Worm (Caenorhabditis elegans) whole organism, L4 larva: ENCODE measurements around the gene twk-2.

Experiments
- D1046.2 ChIP-seq: fragments of 200-800 bp; sonication (Bioruptor generic); IDR thresholded peaks from 2 replicates; pipeline ENCODE4 v1.3.6; 2022; ENCODE audit warnings: missing genetic modification characterization, missing compliant biosample characterization
- F44E2.7 ChIP-seq: fragments of 200-800 bp; sonication (Bioruptor generic); IDR thresholded peaks from 2 replicates; pipeline ENCODE4 v2.1.2; 2022; ENCODE audit warnings: missing genetic modification characterization, missing compliant biosample characterization
- R02D3.7 ChIP-seq: fragments of 150-350 bp; sonication (generic microtip); optimal IDR thresholded peaks from 3 replicates; lab custom pipeline; 2014; ENCODE audit warnings: missing biosample characterization, missing genetic modification characterization
- T20F7.1 ChIP-seq: fragments of 200-800 bp; sonication (Bioruptor generic); optimal IDR thresholded peaks from 2 replicates; lab custom pipeline; 2018; ENCODE audit warnings: mild to moderate bottlenecking, missing genetic modification characterization, missing compliant biosample characterization
- Y48G9A.11 ChIP-seq: fragments of 200-800 bp; sonication (Bioruptor generic); IDR thresholded peaks from 2 replicates; pipeline ENCODE4 v1.3.6; 2022; ENCODE audit warnings: missing genetic modification reagents, missing genetic modification characterization, missing compliant biosample characterization
- ZK337.2 ChIP-seq: fragments of 200-800 bp; sonication (Bioruptor generic); IDR thresholded peaks from 2 replicates; pipeline ENCODE4 v1.3.6; 2022; ENCODE audit warnings: missing genetic modification reagents, missing genetic modification characterization, missing compliant biosample characterization
- ama-1 ChIP-seq: fragments of 150-350 bp; optimal IDR thresholded peaks from 2 replicates; lab custom pipeline; 2014; ENCODE audit warnings: inconsistent platforms, mixed read lengths
- arid-1 ChIP-seq: fragments of 200-800 bp; sonication (Bioruptor generic); conservative IDR thresholded peaks from 2 replicates; pipeline ENCODE4 v1.3.6; 2022; ENCODE audit warnings: missing genetic modification reagents, missing genetic modification characterization, missing compliant biosample characterization
- ceh-44 ChIP-seq: fragments of 200-800 bp; sonication (Bioruptor generic); IDR thresholded peaks from 2 replicates; pipeline ENCODE4 v1.3.6; 2022; ENCODE audit warnings: missing genetic modification reagents, missing genetic modification characterization, missing compliant biosample characterization
- ces-1 ChIP-seq: fragments of 150-350 bp; sonication (generic microtip); optimal IDR thresholded peaks from 4 replicates; lab custom pipeline; 2014; ENCODE audit warnings: missing biosample characterization, missing genetic modification reagents, missing genetic modification characterization
- ctbp-1 ChIP-seq: fragments of 200-800 bp; sonication (Bioruptor generic); IDR thresholded peaks from 2 replicates; pipeline ENCODE4 v1.3.6; 2022; ENCODE audit warnings: missing genetic modification reagents, missing genetic modification characterization, missing compliant biosample characterization
- daf-12 ChIP-seq: fragments of 150-350 bp; optimal IDR thresholded peaks from 2 replicates; lab custom pipeline; 2014; ENCODE audit warnings: missing biosample characterization, missing genetic modification reagents, missing genetic modification characterization
- daf-16 ChIP-seq, 3 experiments: sonication (generic microtip); optimal IDR thresholded peaks; 2 replicates each; lab custom pipeline; 2016 to 2017; ENCODE audit warnings: missing genetic modification characterization in 3 of 3, missing genetic modification reagents in 3 of 3, mild to moderate bottlenecking in 2 of 3, missing compliant biosample characterization in 2 of 3, missing biosample characterization in 1 of 3, moderate library complexity in 1 of 3
- daf-19 ChIP-seq: fragments of 200-800 bp; sonication (Bioruptor generic); conservative IDR thresholded peaks from 2 replicates; pipeline ENCODE4 v1.3.6; 2022; ENCODE audit warnings: missing genetic modification characterization, missing compliant biosample characterization
- daf-8 ChIP-seq: fragments of 200-800 bp; sonication (Bioruptor generic); IDR thresholded peaks from 2 replicates; pipeline ENCODE4 v1.3.6; 2022; ENCODE audit warnings: missing genetic modification characterization, missing compliant biosample characterization
- dpl-1 ChIP-seq: fragments of 150-350 bp; optimal IDR thresholded peaks from 2 replicates; lab custom pipeline; 2014; ENCODE audit warnings: missing biosample characterization, missing genetic modification reagents, missing genetic modification characterization
- dve-1 ChIP-seq: sonication (generic microtip); optimal IDR thresholded peaks from 2 replicates; lab custom pipeline; 2017; ENCODE audit warnings: antibody characterized with exemption, mild to moderate bottlenecking, missing genetic modification characterization, missing compliant biosample characterization; ENCODE audit not compliant: insufficient read depth
- egl-27 ChIP-seq: sonication (generic microtip); optimal IDR thresholded peaks from 3 replicates; lab custom pipeline; 2017; ENCODE audit warnings: missing biosample characterization, missing genetic modification reagents, missing genetic modification characterization
- fkh-10 ChIP-seq: fragments of 150-350 bp; optimal IDR thresholded peaks from 2 replicates; lab custom pipeline; 2014; ENCODE audit warnings: missing biosample characterization, missing genetic modification reagents, missing genetic modification characterization
- gei-8 ChIP-seq: fragments of 200-800 bp; sonication (Bioruptor generic); optimal IDR thresholded peaks from 2 replicates; lab custom pipeline; 2018; ENCODE audit warnings: mild to moderate bottlenecking, missing genetic modification characterization, missing compliant biosample characterization
- hlh-11 ChIP-seq: fragments of 200-800 bp; sonication (Bioruptor generic); optimal IDR thresholded peaks from 2 replicates; lab custom pipeline; 2018; ENCODE audit warnings: mild to moderate bottlenecking, missing genetic modification characterization, missing compliant biosample characterization
- hlh-30 ChIP-seq: sonication (generic microtip); optimal IDR thresholded peaks from 2 replicates; lab custom pipeline; 2017; ENCODE audit warnings: antibody characterized with exemption, mild to moderate bottlenecking, missing genetic modification characterization, missing compliant biosample characterization; ENCODE audit not compliant: insufficient read depth
- hmg-1.1 ChIP-seq: fragments of 200-800 bp; sonication (Bioruptor generic); IDR thresholded peaks from 2 replicates; pipeline ENCODE4 v1.3.6; 2022; ENCODE audit warnings: missing genetic modification reagents, missing genetic modification characterization, missing compliant biosample characterization
- lin-1 ChIP-seq: fragments of 200-800 bp; sonication (Bioruptor generic); IDR thresholded peaks from 2 replicates; pipeline ENCODE4 v1.3.6; 2022; ENCODE audit warnings: missing genetic modification reagents, missing genetic modification characterization, missing compliant biosample characterization
- lin-29 ChIP-seq: fragments of 200-800 bp; sonication (Bioruptor generic); IDR thresholded peaks from 2 replicates; pipeline ENCODE4 v1.3.6; 2022; ENCODE audit warnings: missing genetic modification reagents, missing genetic modification characterization, missing compliant biosample characterization
- lin-38 ChIP-seq: fragments of 200-800 bp; sonication (Bioruptor generic); IDR thresholded peaks from 2 replicates; pipeline ENCODE4 v1.3.6; 2022; ENCODE audit warnings: missing genetic modification reagents, missing genetic modification characterization, missing compliant biosample characterization
- lsy-2 ChIP-seq, 2 experiments: fragments of 150-350 bp in 1 of 2; sonication (generic microtip) in 1 of 2; optimal IDR thresholded peaks; 2 replicates each; lab custom pipeline; 2014 to 2017; ENCODE audit warnings: missing biosample characterization in 2 of 2, missing genetic modification characterization in 2 of 2
- madf-9 ChIP-seq: fragments of 200-800 bp; sonication (Bioruptor generic); conservative IDR thresholded peaks from 2 replicates; pipeline ENCODE4 v1.3.6; 2022; ENCODE audit warnings: missing genetic modification reagents, missing genetic modification characterization, missing compliant biosample characterization
- mdl-1 ChIP-seq, 2 experiments: fragments of 150-350 bp in 1 of 2; sonication (generic microtip) in 1 of 2; optimal IDR thresholded peaks; 2 replicates each; lab custom pipeline; 2014 to 2017; ENCODE audit warnings: missing biosample characterization in 2 of 2, missing genetic modification characterization in 2 of 2
- mdt-29 ChIP-seq: fragments of 200-800 bp; sonication (Bioruptor generic); IDR thresholded peaks from 2 replicates; pipeline ENCODE4 v1.3.6; 2022; ENCODE audit warnings: missing genetic modification reagents, missing genetic modification characterization, missing compliant biosample characterization
- mep-1 ChIP-seq: fragments of 150-350 bp; sonication (generic microtip); optimal IDR thresholded peaks from 3 replicates; lab custom pipeline; 2014; ENCODE audit warnings: missing biosample characterization, missing genetic modification characterization
- mxl-3 ChIP-seq: fragments of 200-800 bp; sonication (Bioruptor generic); optimal IDR thresholded peaks from 2 replicates; lab custom pipeline; 2018; ENCODE audit warnings: mild to moderate bottlenecking, missing genetic modification characterization, missing compliant biosample characterization
- nhr-111 ChIP-seq: fragments of 200-800 bp; sonication (Bioruptor generic); optimal IDR thresholded peaks from 2 replicates; lab custom pipeline; 2018; ENCODE audit warnings: mild to moderate bottlenecking, missing genetic modification characterization, missing compliant biosample characterization
- nhr-25 ChIP-seq: sonication (generic microtip); optimal IDR thresholded peaks from 2 replicates; lab custom pipeline; 2017; ENCODE audit warnings: missing genetic modification characterization, mild to moderate bottlenecking, missing compliant biosample characterization, antibody characterized with exemption, moderate library complexity, borderline replicate concordance; ENCODE audit not compliant: insufficient read depth
- nhr-48 ChIP-seq: sonication (generic microtip); optimal IDR thresholded peaks from 2 replicates; lab custom pipeline; 2016; ENCODE audit warnings: mild to moderate bottlenecking, missing genetic modification characterization, missing compliant biosample characterization
- nhr-6 ChIP-seq: fragments of 150-350 bp; optimal IDR thresholded peaks from 2 replicates; lab custom pipeline; 2014; ENCODE audit warnings: missing biosample characterization, missing genetic modification characterization
- nhr-77 ChIP-seq: fragments of 150-350 bp; optimal IDR thresholded peaks from 2 replicates; lab custom pipeline; 2014; ENCODE audit warnings: missing biosample characterization, missing genetic modification characterization
- php-3 ChIP-seq: fragments of 200-800 bp; sonication (Bioruptor generic); IDR thresholded peaks from 2 replicates; pipeline ENCODE4 v1.3.6; 2022; ENCODE audit warnings: missing genetic modification reagents, missing genetic modification characterization, missing compliant biosample characterization
- pqm-1 ChIP-seq: sonication (generic microtip); optimal IDR thresholded peaks from 2 replicates; lab custom pipeline; 2017; ENCODE audit warnings: missing biosample characterization, missing genetic modification characterization
- rbr-2 ChIP-seq: sonication (generic microtip); optimal IDR thresholded peaks from 2 replicates; lab custom pipeline; 2016; ENCODE audit warnings: missing genotype, missing genetic modification characterization, missing compliant biosample characterization
- saeg-2 ChIP-seq: fragments of 200-800 bp; sonication (Bioruptor generic); IDR thresholded peaks from 2 replicates; pipeline ENCODE4 v1.3.6; 2022; ENCODE audit warnings: missing genetic modification reagents, missing genetic modification characterization, missing compliant biosample characterization
- sdz-12 ChIP-seq: fragments of 200-800 bp; sonication (Bioruptor generic); optimal IDR thresholded peaks from 2 replicates; lab custom pipeline; 2018; ENCODE audit warnings: mild to moderate bottlenecking, missing genetic modification characterization, missing compliant biosample characterization
- set-16 ChIP-seq: fragments of 200-800 bp; sonication (Bioruptor generic); IDR thresholded peaks from 2 replicates; pipeline ENCODE4 v1.3.6; 2022; ENCODE audit warnings: missing genetic modification reagents, missing genetic modification characterization, missing compliant biosample characterization
- snpc-1.2 ChIP-seq: fragments of 200-800 bp; sonication (Bioruptor generic); IDR thresholded peaks from 2 replicates; pipeline ENCODE4 v1.3.6; 2022; ENCODE audit warnings: missing genetic modification reagents, missing genetic modification characterization, missing compliant biosample characterization
- snpc-4 ChIP-seq: fragments of 150-350 bp; optimal IDR thresholded peaks from 2 replicates; lab custom pipeline; 2014; ENCODE audit warnings: missing biosample characterization, missing genetic modification characterization
- unc-62 ChIP-seq, 3 experiments: fragments of 150-350 bp in 1 of 3; sonication (generic microtip); optimal IDR thresholded peaks in 2 of 3; peaks in 1 of 3; 1 replicate in 1 of 3; 2 replicates in 2 of 3; lab custom pipeline; 2014 to 2017; ENCODE audit warnings: missing biosample characterization in 3 of 3, missing genetic modification characterization in 3 of 3, missing genetic modification reagents in 3 of 3, missing genotype in 1 of 3
- vab-7 ChIP-seq: fragments of 200-800 bp; sonication (Bioruptor generic); IDR thresholded peaks from 2 replicates; pipeline ENCODE4 v1.3.6; 2022; ENCODE audit warnings: missing genetic modification reagents, missing genetic modification characterization, missing compliant biosample characterization
- zag-1 ChIP-seq: fragments of 150-350 bp; optimal IDR thresholded peaks from 2 replicates; lab custom pipeline; 2014; ENCODE audit warnings: missing biosample characterization, missing genetic modification characterization
- zfp-3 ChIP-seq: fragments of 200-800 bp; sonication (Bioruptor generic); conservative IDR thresholded peaks from 2 replicates; pipeline ENCODE4 v1.3.6; 2022; ENCODE audit warnings: missing genetic modification reagents, missing genetic modification characterization, missing compliant biosample characterization
- zip-2 ChIP-seq: fragments of 150-350 bp; optimal IDR thresholded peaks from 2 replicates; lab custom pipeline; 2014; ENCODE audit warnings: missing biosample characterization, missing genetic modification characterization

twk-2 gene

ce11 chrII:4456024-4456423, 3.1 kb upstream of the twk-2 start:
- TF ChIP-seq ctbp-1: 0 out of 2 replicates have a peak, but pooled peaks have one; percentile 21
- TF ChIP-seq daf-16 (GFP tag; optimal IDR thresholded peaks at IDR 0.05; lab: Kevin White, UChicago): no peak
- TF ChIP-seq daf-16 (tag; optimal IDR thresholded peaks at IDR 0.05; lab: Kevin White, UChicago): no peak
- TF ChIP-seq madf-9 (GFP tag; lab: Robert Waterston, UW): no peak
- TF ChIP-seq mxl-3 (GFP tag; lab: Kevin White, UChicago): no peak
- TF ChIP-seq lin-38 (GFP tag; lab: Robert Waterston, UW): 0 out of 2 replicates have a peak, but pooled peaks have one; percentile 28
- no peak for TF ChIP-seq zfp-3 (GFP tag; lab: Robert Waterston, UW)
- no peak for TF ChIP-seq dpl-1
- no peak for TF ChIP-seq R02D3.7 (tag; lab: Kevin White, UChicago)
- TF ChIP-seq gei-8: no peak
- no peak for TF ChIP-seq nhr-6 (tag; lab: Kevin White, UChicago)
- TF ChIP-seq lin-1 (GFP tag; lab: Robert Waterston, UW): no peak
- peak; percentile 72 for TF ChIP-seq fkh-10
- TF ChIP-seq daf-19 (GFP tag; lab: Robert Waterston, UW): no peak
- peak; percentile 21 for TF ChIP-seq mep-1
- TF ChIP-seq ceh-44 (GFP tag; lab: Robert Waterston, UW): no peak
- no peak for TF ChIP-seq ama-1 (lab: Kevin White, UChicago)
- TF ChIP-seq snpc-4 (tag; lab: Kevin White, UChicago): no peak
- TF ChIP-seq zag-1 (tag; lab: Kevin White, UChicago): no peak
- no peak for TF ChIP-seq egl-27 (tag; lab: Kevin White, UChicago)
- TF ChIP-seq mdt-29 (GFP tag; lab: Robert Waterston, UW): no peak
- no peak for TF ChIP-seq php-3 (GFP tag; lab: Robert Waterston, UW)
- no peak for TF ChIP-seq ZK337.2 (GFP tag; lab: Robert Waterston, UW)
- peak in 1 of 2 experiments; percentile 10 for TF ChIP-seq mdl-1 (tag; optimal IDR thresholded peaks at IDR 0.05; lab: Kevin White, UChicago)
- TF ChIP-seq hlh-11 (tag; lab: Kevin White, UChicago): peak; percentile 11
- no peak for TF ChIP-seq lin-29
- peak in 1 of 2 experiments; percentile 32 for TF ChIP-seq unc-62 (GFP tag; optimal IDR thresholded peaks at IDR 0.05 in 1 of 2; lab: Kevin White, UChicago)
- TF ChIP-seq unc-62 (tag; optimal IDR thresholded peaks at IDR 0.05; lab: Kevin White, UChicago): no peak
- TF ChIP-seq sdz-12 (GFP tag; lab: Kevin White, UChicago): no peak
- peak; percentile 56 for TF ChIP-seq rbr-2 (tag; lab: Kevin White, UChicago)
- no peak for TF ChIP-seq D1046.2 (GFP tag; lab: Robert Waterston, UW)
- no peak for TF ChIP-seq dve-1 (tag; lab: Kevin White, UChicago)
- TF ChIP-seq F44E2.7: no peak
- no peak for TF ChIP-seq Y48G9A.11 (GFP tag; lab: Robert Waterston, UW)
- TF ChIP-seq pqm-1 (tag; lab: Kevin White, UChicago): no peak
- TF ChIP-seq T20F7.1 (GFP tag; lab: Kevin White, UChicago): no peak
- TF ChIP-seq saeg-2 (GFP tag; lab: Robert Waterston, UW): no peak
- no peak for TF ChIP-seq daf-8 (GFP tag; lab: Robert Waterston, UW)
- TF ChIP-seq nhr-77 (tag; lab: Kevin White, UChicago): no peak
- TF ChIP-seq zip-2 (tag; lab: Kevin White, UChicago): no peak
- TF ChIP-seq lsy-2 (tag; optimal IDR thresholded peaks at IDR 0.05; lab: Kevin White, UChicago): peak; percentile 17 to 49
- TF ChIP-seq snpc-1.2 (GFP tag; lab: Robert Waterston, UW): no peak
- no peak for TF ChIP-seq ces-1 (GFP tag; lab: Kevin White, UChicago)
- peak; percentile 52; the same call in 1 of the 2 replicates for TF ChIP-seq set-16 (GFP tag; lab: Robert Waterston, UW)
- no peak for TF ChIP-seq nhr-25 (tag; lab: Kevin White, UChicago)
- TF ChIP-seq hmg-1.1 (GFP tag; lab: Robert Waterston, UW): peak; percentile 86
- TF ChIP-seq arid-1 (GFP tag; lab: Robert Waterston, UW): no peak
- peak; percentile 25 for TF ChIP-seq hlh-30
- no peak for TF ChIP-seq daf-12 (tag; lab: Kevin White, UChicago)
- TF ChIP-seq nhr-48 (tag; lab: Kevin White, UChicago): no peak
- no peak for TF ChIP-seq nhr-111 (GFP tag; lab: Kevin White, UChicago)
- TF ChIP-seq vab-7 (GFP tag; lab: Robert Waterston, UW): no peak
